Fruit fly (Drosophila melanogaster) whole organism: ENCODE results near the gene CHMP2B.

ENCODE experiments used
- CG8478 ChIP-seq: fragments of >200 bp; optimal IDR thresholded peaks from 2 replicates; lab custom pipeline; 2018; ENCODE audit warnings: inconsistent platforms
- EcR ChIP-seq, 2 experiments: fragments of >200 bp; optimal IDR thresholded peaks; 2 replicates each; lab custom pipeline; 2017; ENCODE audit warnings: missing biosample characterization in 2 of 2, missing genetic modification characterization in 2 of 2, missing genetic modification reagents in 2 of 2
- pan ChIP-seq: fragments of >200 bp; optimal IDR thresholded peaks from 2 replicates; lab custom pipeline; 2017
- psq ChIP-seq: fragments of >200 bp; optimal IDR thresholded peaks from 2 replicates; lab custom pipeline; 2017
- usp ChIP-seq: fragments of >200 bp; optimal IDR thresholded peaks from 2 replicates; lab custom pipeline; 2017; ENCODE audit warnings: missing biosample characterization, missing genetic modification characterization, mixed read lengths

dm6 chr3L:5132966-5133365, 6.5 kb upstream of the CHMP2B start, which contains the start of gene CG15213:
- no peak for TF ChIP-seq psq (lab: Kevin White, UChicago)
- TF ChIP-seq pan (lab: Kevin White, UChicago) = no peak
- TF ChIP-seq usp (GFP tag; lab: Kevin White, UChicago) = no peak
- TF ChIP-seq EcR (GFP tag; optimal IDR thresholded peaks at IDR 0.05; lab: Kevin White, UChicago) = no peak
- TF ChIP-seq CG8478 = no peak
